Worm (Caenorhabditis elegans) whole organism, mixed stage, embryonic: Measurements from ENCODE around the gene cky-1.

Source experiments
- blmp-1 ChIP-seq: fragments of 150-350 bp; optimal IDR thresholded peaks from 2 replicates; lab custom pipeline; 2014; ENCODE audit warnings: missing biosample characterization, missing genetic modification characterization
- elt-3 ChIP-seq: fragments of 150-350 bp; optimal IDR thresholded peaks from 2 replicates; lab custom pipeline; 2014; ENCODE audit warnings: missing biosample characterization, missing genetic modification characterization
- lin-13 ChIP-seq: fragments of 150-350 bp; optimal IDR thresholded peaks from 2 replicates; lab custom pipeline; 2014; ENCODE audit warnings: missing biosample characterization, missing genetic modification characterization
- nhr-12 ChIP-seq: fragments of 150-350 bp; optimal IDR thresholded peaks from 2 replicates; lab custom pipeline; 2014; ENCODE audit warnings: missing biosample characterization, missing genetic modification characterization
- nhr-237 ChIP-seq: fragments of 150-350 bp; optimal IDR thresholded peaks from 2 replicates; lab custom pipeline; 2014; ENCODE audit warnings: missing biosample characterization, missing genetic modification characterization
- unc-62 ChIP-seq: fragments of 150-350 bp; optimal IDR thresholded peaks from 2 replicates; lab custom pipeline; 2014; ENCODE audit warnings: missing biosample characterization, missing genetic modification reagents, missing genetic modification characterization
- zip-8 ChIP-seq: fragments of 150-350 bp; optimal IDR thresholded peaks from 2 replicates; lab custom pipeline; 2014; ENCODE audit warnings: missing biosample characterization, missing genetic modification characterization
- ztf-11 ChIP-seq: fragments of 150-350 bp; optimal IDR thresholded peaks from 2 replicates; lab custom pipeline; 2014; ENCODE audit warnings: missing biosample characterization, missing genetic modification characterization

DNA sequence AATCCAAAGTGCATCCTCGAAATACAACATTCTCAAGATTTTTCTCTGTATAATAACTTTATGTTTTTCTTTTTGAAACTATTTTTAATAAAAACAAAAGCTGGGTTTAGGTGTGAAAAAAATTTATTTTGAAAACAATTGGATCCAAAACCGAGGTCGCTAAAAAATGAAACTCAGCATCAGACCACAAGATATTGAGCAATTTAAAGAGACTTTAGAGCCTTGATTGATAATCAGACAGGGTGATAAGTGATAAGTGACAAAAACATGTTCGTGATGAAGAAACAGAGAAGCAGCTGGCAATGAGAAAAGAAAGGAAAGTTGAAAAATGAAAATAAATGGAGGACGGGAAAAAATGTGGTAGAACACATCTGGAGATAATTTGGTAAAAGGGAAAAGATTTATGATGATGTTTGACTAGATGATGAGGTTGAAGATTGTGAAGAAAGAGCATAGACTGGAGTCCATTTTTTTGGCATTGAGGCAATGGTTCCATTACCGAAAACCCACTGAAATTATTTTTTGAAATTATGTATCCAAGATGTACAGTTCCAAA lies 15.1 kb downstream of the cky-1 start, which contains the start of gene C15C8.6:
- TF ChIP-seq nhr-12 (no peak), unc-62 (no peak), blmp-1 (tag; lab: Kevin White, UChicago) (no peak), elt-3 (tag; lab: Kevin White, UChicago) (no peak), ztf-11 (tag; lab: Kevin White, UChicago) (no peak), lin-13 (no peak), nhr-237 (tag; lab: Kevin White, UChicago) (no peak), zip-8 (tag; lab: Kevin White, UChicago) (no peak)
